Worm (Caenorhabditis elegans) whole organism, mixed stage, embryonic: ENCODE data around the gene R08C7.11.

Experiments
- ces-1 ChIP-seq: fragments of 150-350 bp; optimal IDR thresholded peaks from 2 replicates; lab custom pipeline; 2014; ENCODE audit warnings: missing biosample characterization, missing genetic modification reagents, missing genetic modification characterization
- nhr-237 ChIP-seq: fragments of 150-350 bp; optimal IDR thresholded peaks from 2 replicates; lab custom pipeline; 2014; ENCODE audit warnings: missing biosample characterization, missing genetic modification characterization
- nhr-76 ChIP-seq: sonication (generic microtip); optimal IDR thresholded peaks from 2 replicates; lab custom pipeline; 2017; ENCODE audit warnings: missing biosample characterization, missing genetic modification characterization
- pha-4 ChIP-seq: fragments of 150-350 bp; optimal IDR thresholded peaks from 2 replicates; lab custom pipeline; 2018; ENCODE audit warnings: missing biosample characterization, missing genetic modification reagents, missing genetic modification characterization
- sptf-1 ChIP-seq: sonication (generic microtip); optimal IDR thresholded peaks from 2 replicates; lab custom pipeline; 2017; ENCODE audit warnings: mild to moderate bottlenecking, missing genetic modification characterization, moderate library complexity, missing compliant biosample characterization
- unc-120 ChIP-seq: sonication (generic microtip); optimal IDR thresholded peaks from 2 replicates; lab custom pipeline; 2017; ENCODE audit warnings: missing genetic modification characterization, missing compliant biosample characterization; ENCODE audit not compliant: poor library complexity, severe bottlenecking

ce11 chrIV:4481298-4481697 is 26.6 kb upstream of the R08C7.11 start:
- TF ChIP-seq sptf-1 (no peak), ces-1 (GFP tag; lab: Kevin White, UChicago) (no peak), nhr-76 (tag; lab: Kevin White, UChicago) (no peak), nhr-237 (tag; lab: Kevin White, UChicago) (no peak), unc-120 (no peak), pha-4 (tag; lab: Kevin White, UChicago) (no peak)
